Worm (Caenorhabditis elegans) whole organism, young adult: ENCODE data around the gene cth-2.

Experiments used
- F37B4.10 ChIP-seq: fragments of 200-800 bp; sonication (Bioruptor generic); IDR thresholded peaks from 2 replicates; pipeline ENCODE4 v1.3.6; 2022; ENCODE audit warnings: missing genetic modification characterization, missing compliant biosample characterization
- K11D2.4 ChIP-seq: fragments of 200-800 bp; sonication (Bioruptor generic); IDR thresholded peaks from 2 replicates; pipeline ENCODE4 v1.3.6; 2022; ENCODE audit warnings: missing genetic modification reagents, missing genetic modification characterization, missing compliant biosample characterization
- K12H6.12 ChIP-seq: fragments of 200-800 bp; sonication (Bioruptor generic); optimal IDR thresholded peaks from 2 replicates; lab custom pipeline; 2018; ENCODE audit warnings: mild to moderate bottlenecking, missing genetic modification characterization, missing compliant biosample characterization
- Y79H2A.3 ChIP-seq: fragments of 200-800 bp; sonication (Bioruptor generic); conservative IDR thresholded peaks from 2 replicates; pipeline ENCODE4 v1.3.6; 2022; ENCODE audit warnings: missing genetic modification reagents, missing genetic modification characterization, missing compliant biosample characterization
- ZK185.1 ChIP-seq: sonication (generic microtip); optimal IDR thresholded peaks from 2 replicates; lab custom pipeline; 2016; ENCODE audit warnings: mild to moderate bottlenecking, missing genetic modification characterization, missing compliant biosample characterization; ENCODE audit not compliant: poor library complexity, severe bottlenecking
- akir-1 ChIP-seq: fragments of 200-800 bp; sonication (Bioruptor generic); optimal IDR thresholded peaks from 2 replicates; lab custom pipeline; 2018; ENCODE audit warnings: mild to moderate bottlenecking, missing genetic modification characterization, moderate library complexity, missing compliant biosample characterization
- ceh-79 ChIP-seq: sonication (generic microtip); optimal IDR thresholded peaks from 2 replicates; lab custom pipeline; 2017; ENCODE audit warnings: mild to moderate bottlenecking, missing genetic modification characterization, missing compliant biosample characterization
- ceh-91 ChIP-seq: fragments of 200-800 bp; sonication (Bioruptor generic); IDR thresholded peaks from 2 replicates; pipeline ENCODE4 v1.3.6; 2022; ENCODE audit warnings: missing genetic modification reagents, missing genetic modification characterization, missing compliant biosample characterization
- egl-18 ChIP-seq: fragments of 200-800 bp; sonication (Bioruptor generic); IDR thresholded peaks from 2 replicates; pipeline ENCODE4 v1.3.6; 2022; ENCODE audit warnings: missing genetic modification reagents, missing genetic modification characterization, missing compliant biosample characterization
- ekl-4 ChIP-seq: fragments of 200-800 bp; sonication (Bioruptor generic); IDR thresholded peaks from 2 replicates; pipeline ENCODE4 v1.3.6; 2022; ENCODE audit warnings: missing genetic modification reagents, missing genetic modification characterization, missing compliant biosample characterization
- gei-17 ChIP-seq: fragments of 200-800 bp; sonication (Bioruptor generic); optimal IDR thresholded peaks from 2 replicates; lab custom pipeline; 2018; ENCODE audit warnings: mild to moderate bottlenecking, missing genetic modification characterization, missing compliant biosample characterization
- hrde-1 ChIP-seq: sonication (generic microtip); optimal IDR thresholded peaks from 2 replicates; lab custom pipeline; 2016; ENCODE audit warnings: missing genetic modification characterization, mild to moderate bottlenecking, missing compliant biosample characterization, moderate library complexity, missing genotype, missing genetic modification reagents, borderline replicate concordance
- lin-26 ChIP-seq: fragments of 200-800 bp; sonication (Bioruptor generic); IDR thresholded peaks from 2 replicates; pipeline ENCODE4 v1.3.6; 2022; ENCODE audit warnings: missing genetic modification reagents, missing genetic modification characterization, missing compliant biosample characterization
- mcd-1 ChIP-seq: fragments of 200-800 bp; sonication (Bioruptor generic); IDR thresholded peaks from 2 replicates; pipeline ENCODE4 v1.3.6; 2022; ENCODE audit warnings: missing genetic modification reagents, missing genetic modification characterization, missing compliant biosample characterization
- mes-4 ChIP-seq: sonication (generic microtip); optimal IDR thresholded peaks from 2 replicates; lab custom pipeline; 2016; ENCODE audit warnings: missing genotype, missing genetic modification characterization, missing compliant biosample characterization
- nhr-80 ChIP-seq: sonication (generic microtip); optimal IDR thresholded peaks from 2 replicates; lab custom pipeline; 2016; ENCODE audit warnings: missing genetic modification characterization, missing compliant biosample characterization
- sea-2 ChIP-seq: fragments of 200-800 bp; sonication (Bioruptor generic); IDR thresholded peaks from 2 replicates; pipeline ENCODE4 v1.3.6; 2022; ENCODE audit warnings: missing genetic modification characterization, missing compliant biosample characterization
- unc-62 ChIP-seq: fragments of 150-350 bp; optimal IDR thresholded peaks from 2 replicates; lab custom pipeline; 2014; ENCODE audit warnings: missing biosample characterization, missing genetic modification reagents, missing genetic modification characterization
- ztf-28 ChIP-seq: fragments of 200-800 bp; sonication (Bioruptor generic); IDR thresholded peaks from 2 replicates; pipeline ENCODE4 v1.3.6; 2022; ENCODE audit warnings: missing genetic modification reagents, missing genetic modification characterization, missing compliant biosample characterization

Gene cth-2

ce11 chrII:7012592-7012991, 45.2 kb downstream of the cth-2 start, which contains the start of gene sqv-7:
Gene sqv-7 (minus strand): TSS chrII:7012692.
- TF ChIP-seq ceh-91 (GFP tag; lab: Robert Waterston, UW) (no peak), unc-62 (GFP tag; lab: Kevin White, UChicago) (no peak), K12H6.12 (tag; lab: Kevin White, UChicago) (no peak), sea-2 (no peak), mcd-1 (GFP tag; lab: Robert Waterston, UW) (no peak), hrde-1 (no peak), egl-18 (GFP tag; lab: Robert Waterston, UW) (no peak), ztf-28 (GFP tag; lab: Robert Waterston, UW) (no peak), gei-17 (GFP tag; lab: Kevin White, UChicago) (no peak), akir-1 (no peak), F37B4.10 (no peak), nhr-80 (tag; lab: Kevin White, UChicago) (no peak), K11D2.4 (GFP tag; lab: Robert Waterston, UW) (no peak), mes-4 (tag; lab: Kevin White, UChicago) (no peak), ZK185.1 (tag; lab: Kevin White, UChicago) (no peak), ceh-79 (no peak), ekl-4 (GFP tag; lab: Robert Waterston, UW) (no peak), Y79H2A.3 (GFP tag; lab: Robert Waterston, UW) (no peak), lin-26 (GFP tag; lab: Robert Waterston, UW) (no peak)
- TF ChIP-seq, all 124 proteins: peak for 0
